Fruit fly (Drosophila melanogaster): ENCODE data around the gene CG43292.

Gene CG43292

dm6 chr3L:7437366-7437765 is 38.0 kb upstream of the CG43292 start, which contains the start of gene CG14835:
TSS of gene CG14835 (minus strand) at chr3L:7437466.
- TF ChIP-seq CG11617 (GFP tag; optimal IDR thresholded peaks at IDR 0.05) (no peak), CG7101 (tag; optimal IDR thresholded peaks at IDR 0.05) (no peak), toe (GFP tag; optimal IDR thresholded peaks at IDR 0.05) (no peak), cic (GFP tag; optimal IDR thresholded peaks at IDR 0.05) (no peak), CG12768 (GFP tag; optimal IDR thresholded peaks at IDR 0.05) (no peak), CG7045 (GFP tag; optimal IDR thresholded peaks at IDR 0.05) (no peak), bab1 (GFP tag; optimal IDR thresholded peaks at IDR 0.05) (no peak), Hr96 (GFP tag; optimal IDR thresholded peaks at IDR 0.05) (no peak), ovo (GFP tag; optimal IDR thresholded peaks at IDR 0.05) (no peak), CG33017 (tag; optimal IDR thresholded peaks at IDR 0.05) (no peak), pad (GFP tag; optimal IDR thresholded peaks at IDR 0.05) (no peak), kay (GFP tag; ENCODE audit: borderline replicate concordance) (no peak), tj (GFP tag; optimal IDR thresholded peaks at IDR 0.05) (no peak), Mnt (GFP tag; optimal IDR thresholded peaks at IDR 0.05) (no peak), CG1620 (GFP tag; optimal IDR thresholded peaks at IDR 0.05) (no peak), Crg-1 (GFP tag; optimal IDR thresholded peaks at IDR 0.05) (no peak), cnc (optimal IDR thresholded peaks at IDR 0.05) (no peak), Clk (GFP tag; optimal IDR thresholded peaks at IDR 0.05) (no peak), CG5204 (GFP tag; optimal IDR thresholded peaks at IDR 0.05) (no peak)

- TF ChIP-seq Clk (GFP tag; optimal IDR thresholded peaks at IDR 0.05), result no peak
- TF ChIP-seq CG33017 (tag; optimal IDR thresholded peaks at IDR 0.05), result no peak
- TF ChIP-seq cnc (optimal IDR thresholded peaks at IDR 0.05), result no peak
Observed at dm6 chr3L:7439305-7439704, 36.1 kb upstream of the CG43292 start, which contains the start of gene sphinx1. TSS of gene sphinx1 (minus strand) at chr3L:7439405.

- TF ChIP-seq cnc (optimal IDR thresholded peaks at IDR 0.05) (no peak), CG33017 (tag; optimal IDR thresholded peaks at IDR 0.05) (no peak), CG7101 (tag; optimal IDR thresholded peaks at IDR 0.05) (no peak), kay (GFP tag; ENCODE audit: borderline replicate concordance) (no peak), bab1 (GFP tag; optimal IDR thresholded peaks at IDR 0.05) (no peak), CG5204 (GFP tag; optimal IDR thresholded peaks at IDR 0.05) (no peak), Crg-1 (GFP tag; optimal IDR thresholded peaks at IDR 0.05) (no peak), toe (GFP tag; optimal IDR thresholded peaks at IDR 0.05) (no peak), CG12768 (GFP tag; optimal IDR thresholded peaks at IDR 0.05) (no peak), ovo (GFP tag; optimal IDR thresholded peaks at IDR 0.05) (no peak)
Observed at dm6 chr3L:7440633-7441032, 34.7 kb upstream of the CG43292 start, which contains the start of gene sphinx2. TSS of gene sphinx2 (minus strand) at chr3L:7440733.

- TF ChIP-seq tj (GFP tag; optimal IDR thresholded peaks at IDR 0.05) (no peak), Crg-1 (GFP tag; optimal IDR thresholded peaks at IDR 0.05) (no peak), CG11617 (GFP tag; optimal IDR thresholded peaks at IDR 0.05) (no peak), cnc (optimal IDR thresholded peaks at IDR 0.05) (no peak)
Observed at dm6 chr3L:7449097-7449496, 26.3 kb upstream of the CG43292 start.

dm6 chr3L:7450553-7450952 is 24.8 kb upstream of the CG43292 start, which contains the start of gene CG33278:
TSS of gene CG33278 (plus strand) at chr3L:7450853.
- TF ChIP-seq CG7101 (tag; optimal IDR thresholded peaks at IDR 0.05), result no peak
- TF ChIP-seq Clk (GFP tag; optimal IDR thresholded peaks at IDR 0.05), result no peak
- no peak for TF ChIP-seq cnc (optimal IDR thresholded peaks at IDR 0.05)
- TF ChIP-seq toe (GFP tag; optimal IDR thresholded peaks at IDR 0.05), result no peak
- no peak for TF ChIP-seq CG5204 (GFP tag; optimal IDR thresholded peaks at IDR 0.05)
- TF ChIP-seq Hr96 (GFP tag; optimal IDR thresholded peaks at IDR 0.05), result no peak
- TF ChIP-seq kay (GFP tag; ENCODE audit: borderline replicate concordance), result no peak
- no peak for TF ChIP-seq ovo (GFP tag; optimal IDR thresholded peaks at IDR 0.05)
- TF ChIP-seq bab1 (GFP tag; optimal IDR thresholded peaks at IDR 0.05), result no peak
- TF ChIP-seq CG33017 (tag; optimal IDR thresholded peaks at IDR 0.05), result no peak
- no peak for TF ChIP-seq pad (GFP tag; optimal IDR thresholded peaks at IDR 0.05)
- no peak for TF ChIP-seq Mnt (GFP tag; optimal IDR thresholded peaks at IDR 0.05)
- TF ChIP-seq CG7045 (GFP tag; optimal IDR thresholded peaks at IDR 0.05), result no peak
- TF ChIP-seq tj (GFP tag; optimal IDR thresholded peaks at IDR 0.05), result no peak
- no peak for TF ChIP-seq Crg-1 (GFP tag; optimal IDR thresholded peaks at IDR 0.05)
- TF ChIP-seq CG1620 (GFP tag; optimal IDR thresholded peaks at IDR 0.05), result no peak
- no peak for TF ChIP-seq CG14711 (tag; optimal IDR thresholded peaks at IDR 0.05)
- no peak for TF ChIP-seq CG12768 (GFP tag; optimal IDR thresholded peaks at IDR 0.05)
- TF ChIP-seq cic (GFP tag; optimal IDR thresholded peaks at IDR 0.05), result no peak

- no peak for TF ChIP-seq CG14711 (tag; optimal IDR thresholded peaks at IDR 0.05)
- no peak for TF ChIP-seq Crg-1 (GFP tag; optimal IDR thresholded peaks at IDR 0.05)
- no peak for TF ChIP-seq toe (GFP tag; optimal IDR thresholded peaks at IDR 0.05)
- no peak for TF ChIP-seq Hr96 (GFP tag; optimal IDR thresholded peaks at IDR 0.05)
- no peak for TF ChIP-seq CG12768 (GFP tag; optimal IDR thresholded peaks at IDR 0.05)
- no peak for TF ChIP-seq pad (GFP tag; optimal IDR thresholded peaks at IDR 0.05)
- no peak for TF ChIP-seq CG5204 (GFP tag; optimal IDR thresholded peaks at IDR 0.05)
- TF ChIP-seq tj (GFP tag; optimal IDR thresholded peaks at IDR 0.05), result no peak
- no peak for TF ChIP-seq CG11617 (GFP tag; optimal IDR thresholded peaks at IDR 0.05)
- no peak for TF ChIP-seq ovo (GFP tag; optimal IDR thresholded peaks at IDR 0.05)
- TF ChIP-seq CG7045 (GFP tag; optimal IDR thresholded peaks at IDR 0.05), result no peak
- no peak for TF ChIP-seq CG7101 (tag; optimal IDR thresholded peaks at IDR 0.05)
- no peak for TF ChIP-seq CG33017 (tag; optimal IDR thresholded peaks at IDR 0.05)
- TF ChIP-seq Clk (GFP tag; optimal IDR thresholded peaks at IDR 0.05), result no peak
- TF ChIP-seq kay (GFP tag; ENCODE audit: borderline replicate concordance), result no peak
- TF ChIP-seq Mnt (GFP tag; optimal IDR thresholded peaks at IDR 0.05), result no peak
- no peak for TF ChIP-seq bab1 (GFP tag; optimal IDR thresholded peaks at IDR 0.05)
- TF ChIP-seq CG1620 (GFP tag; optimal IDR thresholded peaks at IDR 0.05), result no peak
Observed at dm6 chr3L:7455849-7456248, 19.5 kb upstream of the CG43292 start, which contains the start of gene ppk26. TSS of gene ppk26 (plus strand) at chr3L:7456149.
